Worm (Caenorhabditis elegans): ENCODE measurements around the gene vps-18.

vps-18 gene

DNA sequence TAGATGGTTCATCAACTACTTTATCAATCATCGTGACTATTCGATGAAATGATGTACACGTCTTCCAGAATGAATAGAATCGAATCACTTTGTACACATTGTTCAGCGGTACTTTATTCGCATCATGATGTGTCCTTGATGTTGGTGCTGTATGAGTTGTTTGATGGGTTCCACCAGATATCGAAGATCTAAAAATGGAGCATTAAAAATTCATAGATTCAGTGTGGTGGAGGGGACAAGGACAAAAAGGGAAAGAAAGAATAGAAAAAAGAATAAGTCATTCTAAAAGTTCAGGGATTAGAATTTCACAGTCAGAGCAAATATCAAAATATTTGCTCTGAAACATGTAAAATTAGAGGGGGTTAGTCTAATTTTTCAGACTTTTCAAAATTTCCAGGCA is 16.1 kb upstream of the vps-18 start:
- TF ChIP-seq T22C8.4 (GFP tag; IDR thresholded peaks at IDR 0.05) (no peak), ref-1 (GFP tag; conservative IDR thresholded peaks at IDR 0.05) (no peak), ztf-23 (GFP tag; IDR thresholded peaks at IDR 0.05) (no peak), klf-2 (GFP tag; conservative IDR thresholded peaks at IDR 0.05) (no peak), ztf-29 (GFP tag; IDR thresholded peaks at IDR 0.05) (no peak), cog-1 (tag; optimal IDR thresholded peaks at IDR 0.05) (no peak), tab-1 (GFP tag; IDR thresholded peaks at IDR 0.05) (no peak), flt-1 (GFP tag; IDR thresholded peaks at IDR 0.05) (no peak)

ce11 chrII:4453051-4453450 is 7.9 kb upstream of the vps-18 start, which contains the start of gene twk-2:
twk-2 (minus strand) TSS chrII:4453151.
- TF ChIP-seq klf-2 (GFP tag; conservative IDR thresholded peaks at IDR 0.05) (no peak), ztf-29 (GFP tag; IDR thresholded peaks at IDR 0.05) (no peak), T22C8.4 (GFP tag; IDR thresholded peaks at IDR 0.05) (no peak), ref-1 (GFP tag; conservative IDR thresholded peaks at IDR 0.05) (no peak), ztf-23 (GFP tag; IDR thresholded peaks at IDR 0.05) (no peak)

DNA sequence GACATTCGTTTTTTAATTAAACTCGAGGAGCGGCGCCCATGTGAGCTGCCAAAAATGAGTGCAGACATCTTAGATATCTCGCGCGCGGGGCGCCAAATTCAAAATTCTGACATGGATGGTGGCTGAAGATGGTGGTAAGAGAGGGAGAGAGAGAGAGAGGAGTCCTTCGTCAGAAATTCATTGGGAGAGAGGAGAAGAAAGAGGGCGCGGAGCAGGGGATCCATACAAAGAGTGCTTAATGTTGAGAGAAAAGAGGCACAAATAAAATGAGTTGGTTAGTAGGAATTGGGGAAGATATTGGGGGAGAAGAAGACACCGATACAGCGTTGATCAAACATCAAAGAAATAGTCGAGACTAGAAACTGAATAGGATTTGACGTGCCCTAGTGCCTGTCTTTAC is 7.5 kb upstream of the vps-18 start:
- no peak for TF ChIP-seq tab-1 (GFP tag; IDR thresholded peaks at IDR 0.05)
- no peak for TF ChIP-seq ztf-23 (GFP tag; IDR thresholded peaks at IDR 0.05)
- TF ChIP-seq ztf-29 (GFP tag; IDR thresholded peaks at IDR 0.05), result no peak
- TF ChIP-seq cog-1 (tag; optimal IDR thresholded peaks at IDR 0.05), result no peak
- TF ChIP-seq klf-2 (GFP tag; conservative IDR thresholded peaks at IDR 0.05), result no peak
- TF ChIP-seq ref-1 (GFP tag; conservative IDR thresholded peaks at IDR 0.05), result no peak
- TF ChIP-seq flt-1 (GFP tag; IDR thresholded peaks at IDR 0.05), result no peak
- TF ChIP-seq med-1 (GFP tag; optimal IDR thresholded peaks at IDR 0.05; ENCODE audit: insufficient read depth), result no peak
- TF ChIP-seq T22C8.4 (GFP tag; IDR thresholded peaks at IDR 0.05), result no peak

DNA sequence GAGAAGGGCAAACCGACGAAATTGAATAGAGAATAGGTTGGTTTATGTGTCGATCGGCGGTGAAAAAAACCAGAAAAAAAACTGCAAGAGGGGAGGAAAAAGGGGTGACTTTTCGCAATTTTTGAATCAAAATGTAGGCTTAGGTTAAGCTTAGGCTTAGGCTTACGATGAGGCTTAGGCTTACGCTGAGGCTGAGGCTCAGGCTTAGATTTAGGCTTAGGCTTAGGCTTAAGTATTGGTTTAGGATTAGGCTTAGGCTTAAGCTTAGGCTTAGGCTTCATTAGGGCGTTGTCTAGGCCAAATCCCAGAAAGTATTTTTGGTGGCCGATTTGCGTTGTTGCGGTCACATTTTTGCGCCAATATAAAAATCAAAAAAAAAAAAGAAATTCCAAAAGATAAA is 6.1 kb upstream of the vps-18 start:
- TF ChIP-seq T22C8.4 (GFP tag; IDR thresholded peaks at IDR 0.05) (no peak), ztf-23 (GFP tag; IDR thresholded peaks at IDR 0.05) (no peak), ztf-29 (GFP tag; IDR thresholded peaks at IDR 0.05) (no peak), flt-1 (GFP tag; IDR thresholded peaks at IDR 0.05) (no peak), tab-1 (GFP tag; IDR thresholded peaks at IDR 0.05) (no peak), cog-1 (tag; optimal IDR thresholded peaks at IDR 0.05) (no peak), med-1 (GFP tag; optimal IDR thresholded peaks at IDR 0.05; ENCODE audit: insufficient read depth) (no peak), klf-2 (GFP tag; conservative IDR thresholded peaks at IDR 0.05) (no peak), ref-1 (GFP tag; conservative IDR thresholded peaks at IDR 0.05) (no peak)

- TF ChIP-seq cog-1 (tag; optimal IDR thresholded peaks at IDR 0.05), result no peak
- TF ChIP-seq ztf-29 (GFP tag; IDR thresholded peaks at IDR 0.05), result no peak
- TF ChIP-seq tab-1 (GFP tag; IDR thresholded peaks at IDR 0.05), result no peak
- TF ChIP-seq ztf-23 (GFP tag; IDR thresholded peaks at IDR 0.05), result no peak
- no peak for TF ChIP-seq med-1 (GFP tag; optimal IDR thresholded peaks at IDR 0.05; ENCODE audit: insufficient read depth)
- TF ChIP-seq ref-1 (GFP tag; conservative IDR thresholded peaks at IDR 0.05), result no peak
- no peak for TF ChIP-seq T22C8.4 (GFP tag; IDR thresholded peaks at IDR 0.05)
- no peak for TF ChIP-seq klf-2 (GFP tag; conservative IDR thresholded peaks at IDR 0.05)
- TF ChIP-seq flt-1 (GFP tag; IDR thresholded peaks at IDR 0.05), result no peak
These were observed 4.9 kb upstream of the vps-18 start for ce11 chrII:4456024-4456423.

DNA sequence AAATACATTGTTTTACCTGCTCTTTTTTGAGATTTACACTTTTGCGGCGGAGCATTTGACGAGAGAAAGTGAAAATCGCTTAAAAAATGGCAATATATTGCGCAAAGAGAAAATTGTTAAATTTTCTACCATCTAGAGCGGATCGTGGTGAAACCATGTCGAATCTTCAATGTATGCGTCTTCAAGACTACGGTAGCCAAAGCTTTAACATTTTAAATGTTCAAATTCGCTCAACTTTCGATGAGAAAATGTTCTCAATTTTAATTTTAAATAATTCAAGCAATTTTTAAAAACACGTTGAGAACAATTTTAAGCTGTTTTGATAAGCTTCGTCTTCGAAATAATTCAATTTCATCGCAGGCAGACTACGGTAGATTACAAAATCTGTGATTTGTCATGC is 633 bp upstream of the vps-18 start:
- TF ChIP-seq cog-1 (tag; optimal IDR thresholded peaks at IDR 0.05), result no peak
- no peak for TF ChIP-seq ref-1 (GFP tag; conservative IDR thresholded peaks at IDR 0.05)
- no peak for TF ChIP-seq klf-2 (GFP tag; conservative IDR thresholded peaks at IDR 0.05)
- TF ChIP-seq med-1 (GFP tag; optimal IDR thresholded peaks at IDR 0.05; ENCODE audit: insufficient read depth), result no peak
- no peak for TF ChIP-seq tab-1 (GFP tag; IDR thresholded peaks at IDR 0.05)
- no peak for TF ChIP-seq ztf-29 (GFP tag; IDR thresholded peaks at IDR 0.05)
- TF ChIP-seq T22C8.4 (GFP tag; IDR thresholded peaks at IDR 0.05), result no peak
- TF ChIP-seq ztf-23 (GFP tag; IDR thresholded peaks at IDR 0.05), result no peak
- TF ChIP-seq flt-1 (GFP tag; IDR thresholded peaks at IDR 0.05), result no peak

DNA sequence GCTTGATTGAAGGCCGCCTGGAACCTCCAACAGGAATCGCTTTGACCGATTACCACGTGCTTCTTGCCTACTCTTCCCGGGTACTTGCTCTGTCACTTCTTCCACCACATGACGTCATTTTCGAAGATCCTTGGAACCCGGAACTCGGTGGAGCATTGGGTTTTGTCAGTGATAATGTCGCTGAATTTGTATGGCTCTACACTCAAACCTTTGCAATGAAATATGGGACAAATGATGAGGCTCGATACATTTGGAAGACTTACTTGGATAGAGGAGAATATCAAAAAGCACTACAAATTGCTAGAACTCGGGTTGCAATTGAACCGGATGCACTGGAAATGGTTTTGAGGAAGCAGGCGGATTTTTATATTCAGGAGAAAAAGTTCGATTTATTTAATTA is 1.9 kb downstream of the vps-18 start:
- TF ChIP-seq klf-2 (GFP tag; conservative IDR thresholded peaks at IDR 0.05) (no peak), tab-1 (GFP tag; IDR thresholded peaks at IDR 0.05) (no peak), ztf-29 (GFP tag; IDR thresholded peaks at IDR 0.05) (no peak), med-1 (GFP tag; optimal IDR thresholded peaks at IDR 0.05; ENCODE audit: insufficient read depth) (no peak), T22C8.4 (GFP tag; IDR thresholded peaks at IDR 0.05) (no peak), ztf-23 (GFP tag; IDR thresholded peaks at IDR 0.05) (no peak), cog-1 (tag; optimal IDR thresholded peaks at IDR 0.05) (no peak), flt-1 (GFP tag; IDR thresholded peaks at IDR 0.05) (no peak), ref-1 (GFP tag; conservative IDR thresholded peaks at IDR 0.05) (no peak)

ce11 chrII:4467869-4468268 is 6.9 kb downstream of the vps-18 start, which contains the start of gene W06B4.2:
W06B4.2 (plus strand) TSS chrII:4468169.
- no peak for TF ChIP-seq tab-1 (GFP tag; IDR thresholded peaks at IDR 0.05)
- no peak for TF ChIP-seq med-1 (GFP tag; optimal IDR thresholded peaks at IDR 0.05; ENCODE audit: insufficient read depth)
- TF ChIP-seq ref-1 (GFP tag; conservative IDR thresholded peaks at IDR 0.05), result no peak
- no peak for TF ChIP-seq ztf-29 (GFP tag; IDR thresholded peaks at IDR 0.05)
- TF ChIP-seq klf-2 (GFP tag; conservative IDR thresholded peaks at IDR 0.05), result no peak
- no peak for TF ChIP-seq flt-1 (GFP tag; IDR thresholded peaks at IDR 0.05)
- no peak for TF ChIP-seq cog-1 (tag; optimal IDR thresholded peaks at IDR 0.05)
- no peak for TF ChIP-seq T22C8.4 (GFP tag; IDR thresholded peaks at IDR 0.05)
- no peak for TF ChIP-seq ztf-23 (GFP tag; IDR thresholded peaks at IDR 0.05)

ce11 chrII:4468897-4469459 is 8.0 kb downstream of the vps-18 start:
- TF ChIP-seq ztf-23 (GFP tag; IDR thresholded peaks at IDR 0.05), result no peak
- no peak for TF ChIP-seq T22C8.4 (GFP tag; IDR thresholded peaks at IDR 0.05)
- TF ChIP-seq cog-1 (tag; optimal IDR thresholded peaks at IDR 0.05), result no peak
- TF ChIP-seq tab-1 (GFP tag; IDR thresholded peaks at IDR 0.05), result no peak
- no peak for TF ChIP-seq klf-2 (GFP tag; conservative IDR thresholded peaks at IDR 0.05)
- no peak for TF ChIP-seq ztf-29 (GFP tag; IDR thresholded peaks at IDR 0.05)
- no peak for TF ChIP-seq flt-1 (GFP tag; IDR thresholded peaks at IDR 0.05)
- TF ChIP-seq ref-1 (GFP tag; conservative IDR thresholded peaks at IDR 0.05), result no peak
- no peak for TF ChIP-seq med-1 (GFP tag; optimal IDR thresholded peaks at IDR 0.05; ENCODE audit: insufficient read depth)
